Fruit fly (Drosophila melanogaster): ENCODE data around the gene CG15012.

DNA sequence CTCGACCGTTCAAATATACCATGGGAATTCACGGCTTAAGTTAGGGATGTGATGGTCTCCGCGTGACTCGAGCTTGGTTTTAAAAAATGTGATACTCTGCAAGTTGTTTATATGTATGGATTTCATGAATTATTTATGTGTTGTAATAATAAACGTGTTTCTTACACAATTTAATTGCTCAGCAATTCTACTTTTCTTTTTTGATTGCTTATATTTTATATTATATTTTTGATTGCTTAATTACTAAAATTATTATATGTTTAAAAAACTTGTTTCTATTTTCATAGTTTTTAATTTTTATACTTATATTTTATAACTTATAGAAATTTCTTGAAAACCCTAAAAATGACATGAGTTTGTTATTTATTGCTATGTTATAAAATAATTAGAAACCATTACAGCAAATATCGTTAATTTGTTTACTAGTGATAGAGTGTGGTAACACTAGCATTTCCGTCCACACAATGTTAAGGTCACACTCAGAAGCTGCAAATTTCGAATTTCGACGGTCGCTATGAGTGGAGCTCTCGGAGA lies 37.7 kb downstream of the CG15012 start, which contains the start of the genes ago and CG1265:
- TF ChIP-seq Dll (optimal IDR thresholded peaks at IDR 0.05) (no peak), usp (GFP tag; optimal IDR thresholded peaks at IDR 0.05) (no peak), pan (optimal IDR thresholded peaks at IDR 0.05) (no peak), psq (optimal IDR thresholded peaks at IDR 0.05) (no peak), EcR (GFP tag; optimal IDR thresholded peaks at IDR 0.05) (no peak)

All from whole organism.